Fruit fly (Drosophila melanogaster): ENCODE results near the gene Hsp23.

Gene Hsp23

DNA sequence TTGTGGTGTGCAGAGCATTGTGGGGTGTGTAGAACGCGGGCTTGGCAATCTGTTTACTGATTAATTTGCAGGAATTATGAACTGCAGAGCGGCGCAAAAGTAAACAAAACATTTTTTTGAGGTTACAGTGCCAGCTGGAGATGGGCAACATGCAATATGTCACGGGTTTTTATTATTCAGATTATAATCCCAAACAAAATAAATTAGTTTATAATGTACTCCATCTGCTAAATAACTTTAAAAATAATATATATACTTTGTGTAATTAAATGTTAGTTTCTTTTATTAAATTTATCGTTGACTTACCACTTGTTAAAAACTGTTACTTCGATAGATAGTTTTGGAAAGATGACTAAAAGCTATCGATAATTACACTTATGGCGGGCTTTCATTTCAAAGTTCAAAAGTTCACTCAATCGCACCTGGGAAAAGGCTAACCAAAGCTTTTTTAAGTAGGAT is 10.7 kb upstream of the Hsp23 start, which contains the start of gene Fdx1 (continued):
- 0 out of 2 replicates have a peak, but pooled peaks have one; percentile 13 for TF ChIP-seq Oaz (GFP tag; IDR thresholded peaks at IDR 0.05)
- TF ChIP-seq ftz-f1 (GFP tag; optimal IDR thresholded peaks at IDR 0.05), result no peak
- no peak for TF ChIP-seq ATbp (GFP tag; optimal IDR thresholded peaks at IDR 0.05)
- no peak for TF ChIP-seq fd64A (GFP tag; optimal IDR thresholded peaks at IDR 0.05)
- peak; percentile 39 for TF ChIP-seq CG10267 (tag; optimal IDR thresholded peaks at IDR 0.05)
- 0 out of 3 replicates have a peak, but pooled peaks have one; percentile 51 for TF ChIP-seq gce (GFP tag; IDR thresholded peaks at IDR 0.05)
- peak; percentile 18 for TF ChIP-seq B-H2 (GFP tag; optimal IDR thresholded peaks at IDR 0.05)
- TF ChIP-seq Chrac-16 (GFP tag; optimal IDR thresholded peaks at IDR 0.05), result peak; percentile 23
- peak; percentile 35 for TF ChIP-seq Hr3 (GFP tag; optimal IDR thresholded peaks at IDR 0.05)
- peak; percentile 38 for TF ChIP-seq Fer1 (GFP tag; optimal IDR thresholded peaks at IDR 0.05)
- no peak for TF ChIP-seq hth (optimal IDR thresholded peaks at IDR 0.05)
- TF ChIP-seq Dad (GFP tag; optimal IDR thresholded peaks at IDR 0.05), result no peak
- TF ChIP-seq crp (GFP tag; optimal IDR thresholded peaks at IDR 0.05), result peak in 1 of 2 experiments; percentile 8
- TF ChIP-seq CG7745 (tag; optimal IDR thresholded peaks at IDR 0.05), result no peak
- TF ChIP-seq Jarid2 (GFP tag; optimal IDR thresholded peaks at IDR 0.05), result no peak
- no peak for TF ChIP-seq p53 (GFP tag; optimal IDR thresholded peaks at IDR 0.05)
- no peak for TF ChIP-seq CG1603 (tag; optimal IDR thresholded peaks at IDR 0.05)
- TF ChIP-seq CG5245 (GFP tag; optimal IDR thresholded peaks at IDR 0.05), result no peak
- TF ChIP-seq Eip74EF (GFP tag; optimal IDR thresholded peaks at IDR 0.05), result no peak
- no peak for TF ChIP-seq HHEX (GFP tag; optimal IDR thresholded peaks at IDR 0.05)
- TF ChIP-seq H2.0 (GFP tag; IDR thresholded peaks at IDR 0.05), result peak; percentile 47; the same call in 1 of the 2 replicates
- peak; percentile 70 for TF ChIP-seq MBD-R2 (GFP tag; IDR thresholded peaks at IDR 0.05)
- peak; percentile 48 for TF ChIP-seq lilli (GFP tag; optimal IDR thresholded peaks at IDR 0.05)
- no peak for TF ChIP-seq CG42726 (GFP tag; IDR thresholded peaks at IDR 0.05; ENCODE audit: partially characterized antibody)
- TF ChIP-seq CG18011 (GFP tag; optimal IDR thresholded peaks at IDR 0.05), result no peak
- no peak; the same call in 1 of the 2 replicates for TF ChIP-seq ap (GFP tag; IDR thresholded peaks at IDR 0.05)
- no peak for TF ChIP-seq chn (GFP tag; optimal IDR thresholded peaks at IDR 0.05)
- TF ChIP-seq gsb (GFP tag; IDR thresholded peaks at IDR 0.05), result no peak
- TF ChIP-seq CG3995 (GFP tag; optimal IDR thresholded peaks at IDR 0.05), result peak; percentile 97
- TF ChIP-seq cad (GFP tag; optimal IDR thresholded peaks at IDR 0.05), result no peak
- TF ChIP-seq sima (GFP tag; optimal IDR thresholded peaks at IDR 0.05), result no peak
- TF ChIP-seq CG3847 (GFP tag; IDR thresholded peaks at IDR 0.05), result peak; percentile 36
- TF ChIP-seq Ptx1 (GFP tag; IDR thresholded peaks at IDR 0.05), result peak; percentile 60
- no peak for TF ChIP-seq ham (GFP tag; IDR thresholded peaks at IDR 0.05)
- TF ChIP-seq CG7271 (tag; optimal IDR thresholded peaks at IDR 0.05), result no peak
- TF ChIP-seq CG17328 (GFP tag; IDR thresholded peaks at IDR 0.05), result peak; percentile 68
- TF ChIP-seq Hmr (GFP tag; optimal IDR thresholded peaks at IDR 0.05), result no peak
- peak; percentile 5 for TF ChIP-seq Spps (tag; optimal IDR thresholded peaks at IDR 0.05)
- TF ChIP-seq CG9609 (GFP tag; optimal IDR thresholded peaks at IDR 0.05), result no peak
- peak; percentile 27 for TF ChIP-seq CG13775 (GFP tag; optimal IDR thresholded peaks at IDR 0.05)
- TF ChIP-seq CkIIα-i1 (GFP tag; IDR thresholded peaks at IDR 0.05), result no peak
- TF ChIP-seq salm (tag; optimal IDR thresholded peaks at IDR 0.05), result no peak
- TF ChIP-seq Dfd (GFP tag; optimal IDR thresholded peaks at IDR 0.05), result no peak
- TF ChIP-seq h (optimal IDR thresholded peaks at IDR 0.05), result no peak
- TF ChIP-seq Doc3 (GFP tag; IDR thresholded peaks at IDR 0.05; ENCODE audit: partially characterized antibody), result peak; percentile 64
- no peak for TF ChIP-seq ab (GFP tag; optimal IDR thresholded peaks at IDR 0.05)
- TF ChIP-seq CG32532 (GFP tag; IDR thresholded peaks at IDR 0.05), result peak; percentile 15; the same call in 1 of the 2 replicates
- no peak for TF ChIP-seq Gsc (GFP tag; IDR thresholded peaks at IDR 0.05)
- TF ChIP-seq CG12942 (GFP tag; optimal IDR thresholded peaks at IDR 0.05), result no peak
- no peak for TF ChIP-seq dimm (GFP tag; IDR thresholded peaks at IDR 0.05)
- no peak for TF ChIP-seq zf30C (GFP tag; optimal IDR thresholded peaks at IDR 0.05)
- TF ChIP-seq vfl (GFP tag; optimal IDR thresholded peaks at IDR 0.05), result no peak

Measured in whole organism, embryonic.